Fruit fly (Drosophila melanogaster) whole organism, embryonic: ENCODE results near the gene CG9522.

Experiments used
- ATbp ChIP-seq: fragments of 200-800 bp; sonication (Bioruptor generic); optimal IDR thresholded peaks from 2 replicates; lab custom pipeline; 2017; ENCODE audit warnings: missing biosample characterization, mild to moderate bottlenecking, missing genetic modification characterization, missing genetic modification reagents
- Ada2b ChIP-seq: fragments of 200-800 bp; sonication (Bioruptor generic); IDR thresholded peaks from 2 replicates; pipeline ENCODE4 v1.3.6; 2022; ENCODE audit warnings: missing biosample characterization, missing genetic modification characterization
- Antp ChIP-seq: fragments of 200-800 bp; sonication (Bioruptor generic); optimal IDR thresholded peaks from 3 replicates; lab custom pipeline; 2016; ENCODE audit warnings: missing biosample characterization, missing genetic modification characterization
- Atf6 ChIP-seq: fragments of 200-800 bp; sonication (Bioruptor generic); IDR thresholded peaks from 2 replicates; pipeline ENCODE4 v1.3.6; 2022; ENCODE audit warnings: missing biosample characterization, missing genetic modification characterization
- C15 ChIP-seq: fragments of 200-800 bp; sonication (Bioruptor generic); IDR thresholded peaks from 3 replicates; pipeline ENCODE4 v1.3.6; 2022; ENCODE audit warnings: missing biosample characterization, missing genetic modification characterization
- CG10147 ChIP-seq: fragments of 200-800 bp; sonication (Bioruptor generic); optimal IDR thresholded peaks from 2 replicates; lab custom pipeline; 2019; ENCODE audit warnings: missing biosample characterization, mild to moderate bottlenecking, missing genetic modification characterization, moderate library complexity
- CG10431 ChIP-seq: fragments of 200-800 bp; sonication (Bioruptor generic); optimal IDR thresholded peaks from 3 replicates; lab custom pipeline; 2018; ENCODE audit warnings: missing biosample characterization, mild to moderate bottlenecking, missing genetic modification characterization
- CG11560 ChIP-seq: fragments of 200-800 bp; sonication (Bioruptor generic); IDR thresholded peaks from 3 replicates; pipeline ENCODE4 v1.3.6; 2022; ENCODE audit warnings: missing biosample characterization, missing genetic modification characterization
- CG12155 ChIP-seq: fragments of 200-800 bp; sonication (Bioruptor generic); optimal IDR thresholded peaks from 3 replicates; lab custom pipeline; 2016; ENCODE audit warnings: missing biosample characterization, missing genetic modification characterization
- CG13775 ChIP-seq: fragments of 200-800 bp; sonication (Bioruptor generic); optimal IDR thresholded peaks from 3 replicates; lab custom pipeline; 2017; ENCODE audit warnings: missing biosample characterization, mild to moderate bottlenecking, missing genetic modification characterization
- CG14441 ChIP-seq: fragments of 200-800 bp; sonication (Bioruptor generic); IDR thresholded peaks from 2 replicates; pipeline ENCODE4 v1.3.6; 2022; ENCODE audit warnings: missing biosample characterization, missing genetic modification characterization
- CG31388 ChIP-seq: fragments of 200-800 bp; sonication (Bioruptor generic); optimal IDR thresholded peaks from 2 replicates; lab custom pipeline; 2016; ENCODE audit warnings: missing biosample characterization, missing genetic modification characterization
- CG31441 ChIP-seq: fragments of 200-800 bp; sonication (Bioruptor generic); IDR thresholded peaks from 2 replicates; pipeline ENCODE4 v1.3.6; 2022; ENCODE audit warnings: missing biosample characterization, missing genetic modification characterization
- CG3847 ChIP-seq: fragments of 200-800 bp; sonication (Bioruptor generic); IDR thresholded peaks from 2 replicates; pipeline ENCODE4 v1.3.6; 2022; ENCODE audit warnings: missing biosample characterization, missing genetic modification characterization
- CG4617 ChIP-seq: fragments of 200-800 bp; sonication (Bioruptor generic); optimal IDR thresholded peaks from 3 replicates; lab custom pipeline; 2016; ENCODE audit warnings: missing biosample characterization, missing genetic modification characterization, borderline replicate concordance
- CG4820 ChIP-seq: fragments of 200-800 bp; sonication (Bioruptor generic); optimal IDR thresholded peaks from 3 replicates; lab custom pipeline; 2016; ENCODE audit warnings: missing biosample characterization, missing genetic modification characterization
- CG6254 ChIP-seq: fragments of 200-800 bp; sonication (Bioruptor generic); optimal IDR thresholded peaks from 3 replicates; lab custom pipeline; 2017; ENCODE audit warnings: mild to moderate bottlenecking, missing biosample characterization, missing genetic modification reagents, missing genetic modification characterization
- CG7372 ChIP-seq: fragments of 200-800 bp; sonication (Bioruptor generic); IDR thresholded peaks from 2 replicates; pipeline ENCODE4 v1.3.6; 2022; ENCODE audit warnings: missing biosample characterization, missing genetic modification characterization
- CG7786 ChIP-seq: fragments of 200-800 bp; sonication (Bioruptor generic); optimal IDR thresholded peaks from 2 replicates; lab custom pipeline; 2016; ENCODE audit warnings: missing biosample characterization, missing genetic modification characterization
- CG9876 ChIP-seq: fragments of 200-800 bp; sonication (Bioruptor generic); optimal IDR thresholded peaks from 2 replicates; lab custom pipeline; 2016; ENCODE audit warnings: missing biosample characterization, missing genetic modification characterization
- CG9932 ChIP-seq: fragments of 200-800 bp; sonication (Bioruptor generic); IDR thresholded peaks from 2 replicates; pipeline ENCODE4 v1.3.6; 2022; ENCODE audit warnings: missing biosample characterization, missing genetic modification characterization
- Dip2 ChIP-seq: fragments of 200-800 bp; sonication (Bioruptor generic); IDR thresholded peaks from 2 replicates; pipeline ENCODE4 v1.3.6; 2022; ENCODE audit warnings: missing biosample characterization, missing genetic modification characterization
- Doc3 ChIP-seq: fragments of 200-800 bp; sonication (Bioruptor generic); IDR thresholded peaks from 3 replicates; pipeline ENCODE4 v1.3.6; 2022; ENCODE audit warnings: missing biosample characterization, missing genetic modification characterization; ENCODE audit not compliant: partially characterized antibody
- Hmr ChIP-seq: fragments of 200-800 bp; sonication (Bioruptor generic); optimal IDR thresholded peaks from 3 replicates; lab custom pipeline; 2017; ENCODE audit warnings: mild to moderate bottlenecking, missing biosample characterization, missing genetic modification reagents, missing genetic modification characterization
- Lpt ChIP-seq: fragments of >200 bp; optimal IDR thresholded peaks from 2 replicates; lab custom pipeline; 2018; ENCODE audit warnings: missing biosample characterization, missing genetic modification characterization
- MBD-R2 ChIP-seq: fragments of 200-800 bp; sonication (Bioruptor generic); IDR thresholded peaks from 2 replicates; pipeline ENCODE4 v1.3.6; 2022; ENCODE audit warnings: missing biosample characterization, missing genetic modification characterization
- Max ChIP-seq: fragments of 200-800 bp; sonication (Bioruptor generic); optimal IDR thresholded peaks from 2 replicates; lab custom pipeline; 2016; ENCODE audit warnings: missing biosample characterization, mild to moderate bottlenecking, missing genetic modification characterization
- Optix ChIP-seq: fragments of 200-800 bp; sonication (Bioruptor generic); IDR thresholded peaks from 3 replicates; pipeline ENCODE4 v1.3.6; 2022; ENCODE audit warnings: missing biosample characterization, missing genetic modification characterization
- Poxn ChIP-seq: fragments of 200-800 bp; sonication (Bioruptor generic); IDR thresholded peaks from 2 replicates; pipeline ENCODE4 v1.3.6; 2022; ENCODE audit warnings: missing biosample characterization, missing genetic modification characterization
- Rx ChIP-seq: fragments of 200-800 bp; sonication (Bioruptor generic); IDR thresholded peaks from 2 replicates; pipeline ENCODE4 v1.3.6; 2022; ENCODE audit warnings: missing biosample characterization, missing genetic modification characterization
- Vsx1 ChIP-seq: fragments of 200-800 bp; sonication (Bioruptor generic); optimal IDR thresholded peaks from 2 replicates; lab custom pipeline; 2017; ENCODE audit warnings: missing biosample characterization, mild to moderate bottlenecking, missing genetic modification characterization, missing genetic modification reagents
- aop ChIP-seq: fragments of 200-800 bp; sonication (Bioruptor generic); IDR thresholded peaks from 2 replicates; pipeline ENCODE4 v1.3.6; 2022; ENCODE audit warnings: missing biosample characterization, missing genetic modification characterization
- caup ChIP-seq: fragments of 200-800 bp; sonication (Bioruptor generic); optimal IDR thresholded peaks from 3 replicates; lab custom pipeline; 2017; ENCODE audit warnings: missing biosample characterization, mild to moderate bottlenecking, missing genetic modification characterization, moderate library complexity; ENCODE audit not compliant: severe bottlenecking
- dan ChIP-seq: fragments of 200-800 bp; sonication (Bioruptor generic); IDR thresholded peaks from 2 replicates; pipeline ENCODE4 v1.3.6; 2022; ENCODE audit warnings: missing biosample characterization, missing genetic modification characterization
- dpn ChIP-seq, 2 experiments: fragments of 200-800 bp; sonication (Bioruptor generic); optimal IDR thresholded peaks; 3 replicates each; lab custom pipeline; 2016; ENCODE audit warnings: missing biosample characterization in 2 of 2, missing genetic modification characterization in 2 of 2
- eve ChIP-seq, 2 experiments: fragments of >200 bp; optimal IDR thresholded peaks; 2 replicates each; lab custom pipeline; 2017; ENCODE audit warnings: missing biosample characterization in 2 of 2, missing genetic modification characterization in 2 of 2
- gcm ChIP-seq: fragments of 200-800 bp; sonication (Bioruptor generic); optimal IDR thresholded peaks from 2 replicates; lab custom pipeline; 2019; ENCODE audit warnings: missing biosample characterization, mild to moderate bottlenecking, missing genetic modification characterization, moderate library complexity
- gem ChIP-seq: fragments of 200-800 bp; sonication (Bioruptor generic); optimal IDR thresholded peaks from 2 replicates; lab custom pipeline; 2019; ENCODE audit warnings: missing biosample characterization, mild to moderate bottlenecking, missing genetic modification characterization, moderate library complexity
- gt ChIP-seq: fragments of 200-800 bp; sonication (Bioruptor generic); IDR thresholded peaks from 2 replicates; pipeline ENCODE4 v1.3.6; 2022; ENCODE audit warnings: missing biosample characterization, missing genetic modification characterization
- hbn ChIP-seq: fragments of 200-800 bp; sonication (Bioruptor generic); IDR thresholded peaks from 2 replicates; pipeline ENCODE4 v1.3.6; 2022; ENCODE audit warnings: missing biosample characterization, missing genetic modification characterization; ENCODE audit not compliant: partially characterized antibody
- kay ChIP-seq: fragments of 200-800 bp; sonication (Bioruptor generic); optimal IDR thresholded peaks from 2 replicates; lab custom pipeline; 2016; ENCODE audit warnings: missing biosample characterization, missing genetic modification characterization
- lab ChIP-seq: fragments of 200-800 bp; sonication (Bioruptor generic); optimal IDR thresholded peaks from 3 replicates; lab custom pipeline; 2017; ENCODE audit warnings: missing biosample characterization, missing genetic modification characterization, mild to moderate bottlenecking, moderate library complexity, missing genetic modification reagents
- nerfin-2 ChIP-seq: fragments of 200-800 bp; sonication (Bioruptor generic); IDR thresholded peaks from 2 replicates; pipeline ENCODE4 v1.3.6; 2022; ENCODE audit warnings: missing biosample characterization, missing genetic modification characterization; ENCODE audit not compliant: partially characterized antibody
- pzg ChIP-seq: fragments of 200-800 bp; sonication (Bioruptor generic); optimal IDR thresholded peaks from 3 replicates; lab custom pipeline; 2018; ENCODE audit warnings: missing biosample characterization, mild to moderate bottlenecking, missing genetic modification characterization, moderate library complexity
- schlank ChIP-seq: fragments of 200-800 bp; sonication (Bioruptor generic); optimal IDR thresholded peaks from 2 replicates; lab custom pipeline; 2018; ENCODE audit warnings: missing biosample characterization, mild to moderate bottlenecking, missing genetic modification characterization
- sob ChIP-seq: fragments of 200-800 bp; sonication (Bioruptor generic); IDR thresholded peaks from 2 replicates; pipeline ENCODE4 v1.3.6; 2022; ENCODE audit warnings: missing biosample characterization, missing genetic modification characterization
- sqz ChIP-seq: fragments of 200-800 bp; sonication (Bioruptor generic); optimal IDR thresholded peaks from 3 replicates; lab custom pipeline; 2018; ENCODE audit warnings: missing biosample characterization, mild to moderate bottlenecking, missing genetic modification characterization
- sug ChIP-seq: fragments of 200-800 bp; optimal IDR thresholded peaks from 2 replicates; lab custom pipeline; 2019; ENCODE audit warnings: missing biosample characterization, mild to moderate bottlenecking, missing genetic modification characterization, moderate library complexity
- toy ChIP-seq: fragments of 200-800 bp; sonication (Bioruptor generic); IDR thresholded peaks from 2 replicates; pipeline ENCODE4 v1.3.6; 2022; ENCODE audit warnings: missing biosample characterization, missing genetic modification characterization
- vfl ChIP-seq: fragments of 200-800 bp; sonication (Bioruptor generic); optimal IDR thresholded peaks from 2 replicates; lab custom pipeline; 2016; ENCODE audit warnings: missing biosample characterization, missing genetic modification characterization
- z ChIP-seq: fragments of 200-800 bp; sonication (Bioruptor generic); IDR thresholded peaks from 3 replicates; pipeline ENCODE4 v1.3.6; 2022; ENCODE audit warnings: missing biosample characterization, missing genetic modification characterization

CG9522 gene

DNA sequence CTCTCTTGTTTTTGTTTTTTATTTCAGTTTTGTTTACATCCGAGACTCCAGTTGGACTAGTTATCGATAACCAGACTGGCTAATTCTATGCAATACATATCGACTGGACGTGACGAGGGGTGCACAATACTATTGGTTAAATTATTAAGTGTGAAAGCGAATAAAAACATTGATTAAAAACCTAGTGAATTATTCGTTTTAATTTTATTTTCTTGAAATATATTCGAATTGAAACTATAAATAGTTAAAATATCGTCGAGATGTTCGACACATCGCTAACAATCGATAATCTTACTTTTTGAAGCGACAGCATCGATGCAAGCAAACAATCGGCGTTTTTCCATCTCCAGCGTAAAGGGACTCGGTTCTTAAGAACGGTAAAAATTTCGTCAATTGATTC, 9.6 kb downstream of the CG9522 start, which contains the start of the genes CG32590 and Flo2 (continued):
- TF ChIP-seq dan (0 out of 2 replicates have a peak, but pooled peaks have one; percentile 24), Atf6 (GFP tag; lab: Robert Waterston, UW) (peak; percentile 83), Optix (GFP tag; lab: Robert Waterston, UW) (peak; percentile 72; the same call in 2 of the 3 replicates), ATbp (no peak), CG14441 (peak; percentile 77), CG31388 (no peak), CG9876 (GFP tag; lab: Kevin White, UChicago) (peak; percentile 34), vfl (GFP tag; lab: Kevin White, UChicago) (peak; percentile 64), Doc3 (GFP tag; lab: Robert Waterston, UW) (peak; percentile 97), C15 (peak; percentile 72; the same call in 1 of the 3 replicates), Max (GFP tag; lab: Kevin White, UChicago) (peak; percentile 55), aop (0 out of 2 replicates have a peak, but pooled peaks have one; percentile 9), kay (GFP tag; lab: Kevin White, UChicago) (peak; percentile 36), CG4617 (GFP tag; lab: Kevin White, UChicago) (peak; percentile 56), CG6254 (GFP tag; lab: Kevin White, UChicago) (peak; percentile 4), CG3847 (GFP tag; lab: Robert Waterston, UW) (peak; percentile 81), CG9932 (GFP tag; lab: Robert Waterston, UW) (peak; percentile 93), toy (GFP tag; lab: Robert Waterston, UW) (peak; percentile 43; the same call in 1 of the 2 replicates), Ada2b (peak; percentile 78), schlank (tag; lab: Kevin White, UChicago) (no peak), CG12155 (peak; percentile 66), pzg (GFP tag; lab: Kevin White, UChicago) (peak; percentile 78), CG31441 (peak; percentile 50; the same call in 1 of the 2 replicates), lab (GFP tag; lab: Kevin White, UChicago) (peak; percentile 78), hbn (GFP tag; lab: Robert Waterston, UW) (peak; percentile 97), MBD-R2 (GFP tag; lab: Robert Waterston, UW) (peak; percentile 75), Hmr (GFP tag; lab: Kevin White, UChicago) (peak; percentile 77), eve (GFP tag; optimal IDR thresholded peaks at IDR 0.05; lab: Kevin White, UChicago) (no peak), gcm (GFP tag; lab: Kevin White, UChicago) (peak; percentile 19), CG7372 (GFP tag; lab: Robert Waterston, UW) (peak; percentile 78), caup (GFP tag; lab: Kevin White, UChicago) (peak; percentile 48), sob (peak; percentile 89), CG11560 (peak; percentile 79), CG4820 (GFP tag; lab: Kevin White, UChicago) (peak; percentile 50), Rx (peak; percentile 28; the same call in 1 of the 2 replicates), Poxn (GFP tag; lab: Robert Waterston, UW) (no peak; the same call in 1 of the 2 replicates), sug (tag; lab: Kevin White, UChicago) (peak; percentile 60), CG7786 (GFP tag; lab: Kevin White, UChicago) (peak; percentile 66), nerfin-2 (peak; percentile 97), dpn (GFP tag; optimal IDR thresholded peaks at IDR 0.05; lab: Kevin White, UChicago) (peak; percentile 79 to 81), CG13775 (GFP tag; lab: Kevin White, UChicago) (peak; percentile 71), Dip2 (GFP tag; lab: Robert Waterston, UW) (no peak), gt (GFP tag; lab: Robert Waterston, UW) (peak; percentile 66), CG10431 (GFP tag; lab: Kevin White, UChicago) (no peak), z (GFP tag; lab: Robert Waterston, UW) (no peak), Antp (GFP tag; lab: Kevin White, UChicago) (peak; percentile 65), gem (tag; lab: Kevin White, UChicago) (peak; percentile 85), sqz (GFP tag; lab: Kevin White, UChicago) (no peak), CG10147 (peak; percentile 62), Vsx1 (peak; percentile 72), Lpt (GFP tag; lab: Kevin White, UChicago) (no peak)
